Worm (Caenorhabditis elegans): ENCODE results near the gene pbo-1.

Gene pbo-1

DNA sequence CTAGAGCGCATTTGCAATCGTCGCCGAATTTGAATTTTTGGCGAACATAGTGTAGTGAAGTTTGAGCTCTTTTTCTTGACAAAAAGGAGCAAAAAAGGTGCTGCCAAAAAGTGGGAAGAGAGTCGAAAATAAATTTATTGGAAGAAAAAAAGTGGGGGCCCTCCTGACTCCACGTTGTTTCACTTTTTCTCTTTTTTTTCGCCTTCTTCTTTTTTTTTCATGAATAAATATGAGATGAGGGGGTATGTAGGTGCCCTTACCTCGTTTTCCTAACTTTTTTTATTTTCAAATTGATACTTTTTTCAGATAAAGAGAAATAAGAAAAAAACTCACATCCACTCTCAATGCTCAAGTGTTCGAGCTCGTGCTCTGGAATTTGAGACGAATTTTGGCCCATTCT, at the start of gene pbo-1, which contains the start of the genes Y71H2AL.2 and Y71H2AL.4:
Gene pbo-1, minus strand, starts transcription at position 400 of the 400 bp plus-strand sequence.
Gene Y71H2AL.2, plus strand, starts transcription at position 301 of the 400 bp plus-strand sequence.
Gene Y71H2AL.4, plus strand, starts transcription at position 345 of the 400 bp plus-strand sequence.
- TF ChIP-seq lin-15B (tag; optimal IDR thresholded peaks at IDR 0.05) (no peak), ztf-11 (tag; optimal IDR thresholded peaks at IDR 0.05) (no peak), ZK546.5 (tag; optimal IDR thresholded peaks at IDR 0.05) (no peak), snpc-4 (tag; optimal IDR thresholded peaks at IDR 0.05) (no peak), egl-27 (tag; optimal IDR thresholded peaks at IDR 0.05) (no peak), nhr-76 (tag; optimal IDR thresholded peaks at IDR 0.05) (no peak), lin-39 (tag; optimal IDR thresholded peaks at IDR 0.05) (no peak), fos-1 (tag; optimal IDR thresholded peaks at IDR 0.05) (no peak), hmg-11 (tag; optimal IDR thresholded peaks at IDR 0.05) (no peak), fkh-2 (tag; optimal IDR thresholded peaks at IDR 0.05) (no peak), ceh-9 (tag; optimal IDR thresholded peaks at IDR 0.05) (no peak), fkh-10 (GFP tag; optimal IDR thresholded peaks at IDR 0.05) (no peak), eor-1 (tag; optimal IDR thresholded peaks at IDR 0.05) (no peak), nhr-23 (tag; optimal IDR thresholded peaks at IDR 0.05) (no peak), pha-4 (tag; optimal IDR thresholded peaks at IDR 0.05) (no peak), nhr-11 (tag; optimal IDR thresholded peaks at IDR 0.05) (no peak), daf-12 (tag; optimal IDR thresholded peaks at IDR 0.05) (no peak), ztf-4 (tag; optimal IDR thresholded peaks at IDR 0.05) (no peak)

ce11 chrIII:2733606-2734183, 47.4 kb upstream of the pbo-1 start, which contains the start of gene Y71H2AM.12:
Gene Y71H2AM.12 (minus strand): TSS chrIII:2734091.
- TF ChIP-seq elt-2 (tag; optimal IDR thresholded peaks at IDR 0.05) (peak; percentile 70), nhr-23 (tag; optimal IDR thresholded peaks at IDR 0.05) (no peak)

- no peak for TF ChIP-seq ztf-4 (tag; optimal IDR thresholded peaks at IDR 0.05)
- TF ChIP-seq pqm-1 (tag; optimal IDR thresholded peaks at IDR 0.05): peak; percentile 18
- TF ChIP-seq R02D3.7 (tag; optimal IDR thresholded peaks at IDR 0.05): no peak
- TF ChIP-seq pha-4 (tag; optimal IDR thresholded peaks at IDR 0.05): peak; percentile 27
- TF ChIP-seq nfya-1 (tag; optimal IDR thresholded peaks at IDR 0.05; ENCODE audit: insufficient read depth): peak; percentile 4
- no peak for TF ChIP-seq nhr-25 (tag; optimal IDR thresholded peaks at IDR 0.05)
- no peak for TF ChIP-seq elt-3 (tag; optimal IDR thresholded peaks at IDR 0.05)
- TF ChIP-seq hmg-11 (tag; optimal IDR thresholded peaks at IDR 0.05): no peak
Measured at ce11 chrIII:2725221-2726203, 39.2 kb upstream of the pbo-1 start, which contains the start of gene cosa-1. Gene cosa-1 (plus strand): TSS chrIII:2726116.

ce11 chrIII:2724992-2725220, 38.6 kb upstream of the pbo-1 start, which contains the start of gene Y71H2AM.11:
Gene Y71H2AM.11 (minus strand): TSS chrIII:2725092.
- TF ChIP-seq daf-12 (tag; optimal IDR thresholded peaks at IDR 0.05) (no peak), ceh-82 (tag; optimal IDR thresholded peaks at IDR 0.05) (no peak), jun-1 (tag; optimal IDR thresholded peaks at IDR 0.05) (no peak), aly-2 (tag; optimal IDR thresholded peaks at IDR 0.05) (no peak), nhr-23 (tag; optimal IDR thresholded peaks at IDR 0.05) (no peak), tbx-2 (tag; optimal IDR thresholded peaks at IDR 0.05) (no peak), egl-27 (tag; optimal IDR thresholded peaks at IDR 0.05) (no peak)

DNA sequence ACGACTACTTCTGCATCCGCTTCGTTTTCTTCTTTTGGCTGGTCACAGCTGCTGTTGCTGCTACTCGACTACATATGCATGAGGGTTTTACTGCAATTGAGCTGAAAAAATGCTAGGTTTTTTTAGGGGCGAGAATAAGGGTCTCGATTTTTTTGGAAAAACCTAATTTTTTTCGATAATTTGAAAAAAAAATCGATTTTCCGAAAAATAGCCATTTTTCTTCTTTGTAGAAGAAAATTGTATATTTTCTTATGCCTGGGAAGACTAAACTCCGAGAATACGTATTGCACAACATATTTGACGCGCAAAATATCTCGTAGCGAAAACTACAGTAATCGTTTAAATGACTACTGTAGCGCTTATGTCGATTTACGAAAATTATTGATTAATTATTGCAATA, 30.3 kb upstream of the pbo-1 start, which contains the start of gene tmem-132:
Gene tmem-132, minus strand, starts transcription at position 101 of the 400 bp plus-strand sequence.
- TF ChIP-seq nfya-1 (tag; optimal IDR thresholded peaks at IDR 0.05; ENCODE audit: insufficient read depth) (no peak), ZK546.5 (tag; optimal IDR thresholded peaks at IDR 0.05) (no peak), hmg-11 (tag; optimal IDR thresholded peaks at IDR 0.05) (peak; percentile 21)

ce11 chrIII:2711527-2711926, 25.3 kb upstream of the pbo-1 start:
- TF ChIP-seq hmg-11 (tag; optimal IDR thresholded peaks at IDR 0.05): peak; percentile 10
- TF ChIP-seq pqm-1 (tag; optimal IDR thresholded peaks at IDR 0.05): no peak
- TF ChIP-seq nfya-1 (tag; optimal IDR thresholded peaks at IDR 0.05; ENCODE audit: insufficient read depth): peak; percentile 12

All from whole organism, L3 larva.